Fruit fly (Drosophila melanogaster): ENCODE data around the gene Diedel.
A peak's percentile ranks its signal among the peaks of the same experiment; 100 is the strongest.

Diedel gene

dm6 chr3R:29522164-29522563 is 28.5 kb downstream of the Diedel start (continued):
- TF ChIP-seq CG18262 (tag; optimal IDR thresholded peaks at IDR 0.05) (peak; percentile 78), Kr (GFP tag; optimal IDR thresholded peaks at IDR 0.05) (no peak), Oli (tag; optimal IDR thresholded peaks at IDR 0.05) (peak; percentile 53), phol (tag; optimal IDR thresholded peaks at IDR 0.05) (peak; percentile 74), Nf-YA (GFP tag; IDR thresholded peaks at IDR 0.05) (no peak), ash1 (GFP tag; optimal IDR thresholded peaks at IDR 0.05) (no peak), chinmo (GFP tag; IDR thresholded peaks at IDR 0.05; ENCODE audit: partially characterized antibody) (no peak), CG16863 (GFP tag; optimal IDR thresholded peaks at IDR 0.05) (no peak), CG11695 (GFP tag; IDR thresholded peaks at IDR 0.05) (no peak), sc (optimal IDR thresholded peaks at IDR 0.05) (no peak), sc (GFP tag; optimal IDR thresholded peaks at IDR 0.05) (peak; percentile 43), lbe (GFP tag; optimal IDR thresholded peaks at IDR 0.05) (peak; percentile 15), cas (GFP tag; IDR thresholded peaks at IDR 0.05) (no peak), CG13775 (GFP tag; optimal IDR thresholded peaks at IDR 0.05) (peak; percentile 45), Ets65A (GFP tag) (no peak), CG3407 (GFP tag; optimal IDR thresholded peaks at IDR 0.05) (peak; percentile 8), CG8281 (tag; optimal IDR thresholded peaks at IDR 0.05) (peak; percentile 2), luna (GFP tag; optimal IDR thresholded peaks at IDR 0.05) (no peak), ken (GFP tag; IDR thresholded peaks at IDR 0.05) (0 out of 3 replicates have a peak, but pooled peaks have one; percentile 24), CG4360 (GFP tag; IDR thresholded peaks at IDR 0.05) (no peak), Sox102F (GFP tag; optimal IDR thresholded peaks at IDR 0.05) (peak; percentile 49), CG2678 (tag; optimal IDR thresholded peaks at IDR 0.05) (peak; percentile 51), CG34376 (GFP tag; optimal IDR thresholded peaks at IDR 0.05) (no peak), az2 (GFP tag; optimal IDR thresholded peaks at IDR 0.05) (peak; percentile 48), ro (GFP tag; IDR thresholded peaks at IDR 0.05) (no peak; the same call in 1 of the 2 replicates), otp (GFP tag; IDR thresholded peaks at IDR 0.05) (peak; percentile 67; the same call in 2 of the 3 replicates), PHDP (tag; optimal IDR thresholded peaks at IDR 0.05) (peak; percentile 29), CG10979 (tag; optimal IDR thresholded peaks at IDR 0.05) (peak; percentile 84), CG4617 (GFP tag; optimal IDR thresholded peaks at IDR 0.05; ENCODE audit: borderline replicate concordance) (no peak), z (GFP tag; IDR thresholded peaks at IDR 0.05) (no peak), HmgZ (tag; optimal IDR thresholded peaks at IDR 0.05) (no peak), rib (GFP tag; IDR thresholded peaks at IDR 0.05) (no peak), HLH4C (GFP tag; IDR thresholded peaks at IDR 0.05; ENCODE audit: partially characterized antibody) (no peak), CG5245 (GFP tag; optimal IDR thresholded peaks at IDR 0.05) (peak; percentile 60), klu (GFP tag; IDR thresholded peaks at IDR 0.05) (no peak), dmrt99B (tag; optimal IDR thresholded peaks at IDR 0.05) (peak; percentile 42), caup (GFP tag; optimal IDR thresholded peaks at IDR 0.05; ENCODE audit: severe bottlenecking) (no peak), Fer2 (tag; optimal IDR thresholded peaks at IDR 0.05) (no peak), CG5180 (GFP tag; optimal IDR thresholded peaks at IDR 0.05) (no peak), vnd (GFP tag; IDR thresholded peaks at IDR 0.05; ENCODE audit: partially characterized antibody) (no peak), CG4707 (GFP tag; optimal IDR thresholded peaks at IDR 0.05) (no peak), CG17359 (tag; optimal IDR thresholded peaks at IDR 0.05) (peak; percentile 50), usp (GFP tag; optimal IDR thresholded peaks at IDR 0.05) (no peak), psq (GFP tag; optimal IDR thresholded peaks at IDR 0.05) (no peak), CG11398 (GFP tag; optimal IDR thresholded peaks at IDR 0.05) (no peak), CHES-1-like (GFP tag; optimal IDR thresholded peaks at IDR 0.05) (no peak), jumu (GFP tag; optimal IDR thresholded peaks at IDR 0.05) (peak; percentile 7), bigmax (GFP tag; optimal IDR thresholded peaks at IDR 0.05) (no peak), nom (GFP tag; optimal IDR thresholded peaks at IDR 0.05) (peak; percentile 32), disco-r (GFP tag; optimal IDR thresholded peaks at IDR 0.05) (no peak), CG13624 (GFP tag; optimal IDR thresholded peaks at IDR 0.05) (no peak)
